Fruit fly (Drosophila melanogaster) whole organism, wandering third instar larva: ENCODE measurements around the gene CG15531.

Experiments used
- Abd-B ChIP-seq: fragments of >200 bp; optimal IDR thresholded peaks from 2 replicates; lab custom pipeline; 2017; ENCODE audit warnings: missing biosample characterization, missing genetic modification characterization
- CG32264 ChIP-seq: fragments of 200-800 bp; sonication (Bioruptor generic); optimal IDR thresholded peaks from 2 replicates; lab custom pipeline; 2016; ENCODE audit warnings: missing biosample characterization, missing genetic modification characterization
- CG9705 ChIP-seq: fragments of 200-800 bp; sonication (Bioruptor generic); optimal IDR thresholded peaks from 2 replicates; lab custom pipeline; 2018; ENCODE audit warnings: missing biosample characterization, mild to moderate bottlenecking, missing genetic modification characterization
- CrebA ChIP-seq: fragments of 200-800 bp; sonication (Bioruptor generic); optimal IDR thresholded peaks from 2 replicates; lab custom pipeline; 2016; ENCODE audit warnings: missing biosample characterization, mild to moderate bottlenecking, missing genetic modification characterization, borderline replicate concordance
- Dfd ChIP-seq: fragments of >200 bp; optimal IDR thresholded peaks from 2 replicates; lab custom pipeline; 2017; ENCODE audit warnings: missing biosample characterization, missing genetic modification characterization
- Dif ChIP-seq: fragments of 200-275, 200-300 bp; sonication (Bioruptor generic); optimal IDR thresholded peaks from 2 replicates; lab custom pipeline; 2018; ENCODE audit warnings: missing biosample characterization, missing genetic modification characterization; ENCODE audit not compliant: partially characterized antibody
- GATAd ChIP-seq: sonication (Bioruptor generic); optimal IDR thresholded peaks from 2 replicates; lab custom pipeline; 2016; ENCODE audit warnings: missing biosample characterization, missing genetic modification characterization
- HLH106 ChIP-seq: fragments of 200-800 bp; optimal IDR thresholded peaks from 3 replicates; lab custom pipeline; 2019; ENCODE audit warnings: missing biosample characterization, mild to moderate bottlenecking, missing genetic modification characterization, moderate library complexity
- Hr78 ChIP-seq: fragments of >200 bp; optimal IDR thresholded peaks from 2 replicates; lab custom pipeline; 2017; ENCODE audit warnings: missing biosample characterization, missing genetic modification characterization
- Hr83 ChIP-seq: fragments of 200-300 bp; sonication (Bioruptor generic); optimal IDR thresholded peaks from 2 replicates; lab custom pipeline; 2016; ENCODE audit warnings: missing biosample characterization, mild to moderate bottlenecking, missing genetic modification characterization, moderate library complexity; ENCODE audit not compliant: poor library complexity, severe bottlenecking
- Jra ChIP-seq: sonication (Bioruptor generic); optimal IDR thresholded peaks from 2 replicates; lab custom pipeline; 2016; ENCODE audit warnings: missing biosample characterization, missing genetic modification characterization
- Mio ChIP-seq: sonication (Bioruptor generic); optimal IDR thresholded peaks from 2 replicates; lab custom pipeline; 2016; ENCODE audit warnings: missing biosample characterization, missing genetic modification characterization
- Myc ChIP-seq: fragments of >200 bp; optimal IDR thresholded peaks from 2 replicates; lab custom pipeline; 2017
- OdsH ChIP-seq: fragments of 200-800 bp; sonication (Bioruptor generic); optimal IDR thresholded peaks from 2 replicates; lab custom pipeline; 2016; ENCODE audit warnings: missing biosample characterization, mild to moderate bottlenecking, missing genetic modification characterization
- Rel ChIP-seq, 2 experiments: fragments of 200-800 bp; sonication (Bioruptor generic) in 1 of 2; optimal IDR thresholded peaks; 2 replicates in 1 of 2; 3 replicates in 1 of 2; lab custom pipeline; 2016 to 2019; ENCODE audit warnings: mild to moderate bottlenecking in 2 of 2, missing biosample characterization in 2 of 2, missing genetic modification characterization in 2 of 2, moderate library complexity in 1 of 2
- Sp1 ChIP-seq: fragments of 200-800 bp; sonication (Bioruptor generic); optimal IDR thresholded peaks from 3 replicates; lab custom pipeline; 2019; ENCODE audit warnings: missing biosample characterization, mild to moderate bottlenecking, missing genetic modification characterization, moderate library complexity
- Vsx2 ChIP-seq: fragments of 200-300, 225-300 bp; sonication (Bioruptor generic); optimal IDR thresholded peaks from 2 replicates; lab custom pipeline; 2018; ENCODE audit warnings: missing biosample characterization, missing genetic modification characterization; ENCODE audit not compliant: partially characterized antibody
- br ChIP-seq: fragments of 200-800 bp; sonication (Bioruptor generic); optimal IDR thresholded peaks from 2 replicates; lab custom pipeline; 2016; ENCODE audit warnings: missing biosample characterization, missing genetic modification characterization
- dl ChIP-seq, 2 experiments: fragments of 175-275, 200-275 bp in 1 of 2; fragments of 200-275 bp in 1 of 2; sonication (Bioruptor generic); optimal IDR thresholded peaks; lab custom pipeline; 2018; ENCODE audit warnings: mild to moderate bottlenecking in 2 of 2, missing biosample characterization in 2 of 2, missing genetic modification characterization in 2 of 2, moderate library complexity in 2 of 2; ENCODE audit not compliant: partially characterized antibody in 2 of 2, insufficient read depth in 1 of 2
- dmrt93B ChIP-seq: fragments of 200-800 bp; sonication (Bioruptor generic); optimal IDR thresholded peaks from 2 replicates; lab custom pipeline; 2018; ENCODE audit warnings: missing biosample characterization, mild to moderate bottlenecking, missing genetic modification characterization
- dsf ChIP-seq: sonication (Bioruptor generic); optimal IDR thresholded peaks from 2 replicates; lab custom pipeline; 2016; ENCODE audit warnings: missing biosample characterization, missing genetic modification characterization, borderline replicate concordance
- ey ChIP-seq: fragments of 200-800 bp; sonication (Bioruptor generic); optimal IDR thresholded peaks from 2 replicates; lab custom pipeline; 2016; ENCODE audit warnings: missing biosample characterization, missing genetic modification characterization
- fru ChIP-seq: fragments of 200-800 bp; sonication (Bioruptor generic); optimal IDR thresholded peaks from 3 replicates; lab custom pipeline; 2016; ENCODE audit warnings: missing biosample characterization, mild to moderate bottlenecking, missing genetic modification characterization
- h ChIP-seq: fragments of 200-800 bp; sonication (Bioruptor generic); optimal IDR thresholded peaks from 3 replicates; lab custom pipeline; 2016; ENCODE audit warnings: missing biosample characterization, mild to moderate bottlenecking, missing genetic modification characterization
- jim ChIP-seq: fragments of 175-275, 200-325 bp; sonication (Bioruptor generic); optimal IDR thresholded peaks from 2 replicates; lab custom pipeline; 2016; ENCODE audit warnings: missing biosample characterization, mild to moderate bottlenecking, missing genetic modification characterization
- lola ChIP-seq: fragments of >200 bp; optimal IDR thresholded peaks from 2 replicates; lab custom pipeline; 2017; ENCODE audit warnings: missing biosample characterization, missing genetic modification characterization
- pan ChIP-seq: fragments of >200 bp; optimal IDR thresholded peaks from 2 replicates; lab custom pipeline; 2017
- psq ChIP-seq: fragments of 200-800 bp; sonication (Bioruptor generic); optimal IDR thresholded peaks from 3 replicates; lab custom pipeline; 2017; ENCODE audit warnings: missing biosample characterization, mild to moderate bottlenecking, missing genetic modification characterization, moderate library complexity
- rgr ChIP-seq: fragments of 200-800 bp; sonication (Bioruptor generic); optimal IDR thresholded peaks from 3 replicates; lab custom pipeline; 2016; ENCODE audit warnings: missing biosample characterization, mild to moderate bottlenecking, missing genetic modification characterization
- sage ChIP-seq: fragments of 200-800 bp; sonication (Bioruptor generic); optimal IDR thresholded peaks from 2 replicates; lab custom pipeline; 2016; ENCODE audit warnings: missing biosample characterization, mild to moderate bottlenecking, missing genetic modification characterization
- sv ChIP-seq: fragments of 200-800 bp; sonication (Bioruptor generic); optimal IDR thresholded peaks from 3 replicates; lab custom pipeline; 2016; ENCODE audit warnings: missing biosample characterization, missing genetic modification characterization
- tai ChIP-seq: sonication (Bioruptor generic); optimal IDR thresholded peaks from 2 replicates; lab custom pipeline; 2016; ENCODE audit warnings: missing biosample characterization, missing genetic modification characterization
- usp ChIP-seq: fragments of >200 bp; optimal IDR thresholded peaks from 2 replicates; lab custom pipeline; 2017; ENCODE audit warnings: missing biosample characterization, missing genetic modification characterization

Gene CG15531

dm6 chr3R:30201064-30201463 lies 5.0 kb upstream of the CG15531 start:
- no peak for TF ChIP-seq pan (lab: Kevin White, UChicago)
- TF ChIP-seq GATAd: no peak
- no peak for TF ChIP-seq Mio (GFP tag; lab: Kevin White, UChicago)
- TF ChIP-seq CrebA (GFP tag; lab: Kevin White, UChicago): no peak
- no peak for TF ChIP-seq Hr83 (GFP tag; lab: Kevin White, UChicago)
- no peak for TF ChIP-seq lola (GFP tag; lab: Kevin White, UChicago)
- no peak for TF ChIP-seq Dif
- TF ChIP-seq CG32264 (GFP tag; lab: Kevin White, UChicago): no peak
- no peak for TF ChIP-seq usp
- no peak for TF ChIP-seq Dfd (GFP tag; lab: Kevin White, UChicago)
- TF ChIP-seq ey (GFP tag; lab: Kevin White, UChicago): no peak
- TF ChIP-seq HLH106: no peak
- no peak for TF ChIP-seq dsf (GFP tag; lab: Kevin White, UChicago)
- no peak for TF ChIP-seq fru
- TF ChIP-seq h: no peak
- TF ChIP-seq Rel (GFP tag; optimal IDR thresholded peaks at IDR 0.05; lab: Kevin White, UChicago): no peak
- no peak for TF ChIP-seq Rel (tag; optimal IDR thresholded peaks at IDR 0.05; lab: Kevin White, UChicago)
- no peak for TF ChIP-seq Abd-B (GFP tag; lab: Kevin White, UChicago)
- no peak for TF ChIP-seq Hr78

- TF ChIP-seq Dfd (GFP tag; lab: Kevin White, UChicago) (no peak), CrebA (GFP tag; lab: Kevin White, UChicago) (no peak), Myc (lab: Kevin White, UChicago) (no peak), Mio (GFP tag; lab: Kevin White, UChicago) (no peak), Rel (GFP tag; optimal IDR thresholded peaks at IDR 0.05; lab: Kevin White, UChicago) (no peak), Rel (tag; optimal IDR thresholded peaks at IDR 0.05; lab: Kevin White, UChicago) (peak; percentile 33), Jra (GFP tag; lab: Kevin White, UChicago) (peak; percentile 10), h (peak; percentile 37), Hr83 (GFP tag; lab: Kevin White, UChicago) (no peak), HLH106 (no peak), br (GFP tag; lab: Kevin White, UChicago) (no peak), CG32264 (GFP tag; lab: Kevin White, UChicago) (no peak), Vsx2 (GFP tag; lab: Kevin White, UChicago) (no peak), sv (GFP tag; lab: Kevin White, UChicago) (no peak), fru (peak; percentile 44), dmrt93B (GFP tag; lab: Kevin White, UChicago) (no peak)
Measured at dm6 chr3R:30200091-30200698, 4.2 kb upstream of the CG15531 start.

DNA sequence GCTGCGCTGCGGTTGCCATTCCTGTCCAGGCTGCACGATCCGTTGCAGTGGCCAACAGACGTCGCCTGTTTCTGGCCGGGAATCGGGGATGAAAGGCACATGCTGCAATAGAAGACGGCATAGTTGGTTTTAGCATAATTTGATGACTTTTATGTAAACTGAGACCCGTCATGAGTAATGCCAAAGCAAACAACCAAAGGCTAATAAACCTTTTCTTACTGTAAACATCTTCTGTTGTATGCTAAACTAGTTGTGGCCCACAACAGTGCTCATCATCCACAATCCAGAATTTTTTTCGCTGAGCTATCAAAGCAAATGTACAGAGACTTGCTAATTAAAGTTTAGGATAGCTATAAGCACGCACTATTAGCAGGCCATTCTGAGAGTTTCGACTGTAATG lies 2.8 kb upstream of the CG15531 start:
- TF ChIP-seq dl (GFP tag; optimal IDR thresholded peaks at IDR 0.05; lab: Kevin White, UChicago; ENCODE audit: insufficient read depth in 1 of 2, partially characterized antibody in 2 of 2) (no peak), lola (GFP tag; lab: Kevin White, UChicago) (no peak), Dfd (GFP tag; lab: Kevin White, UChicago) (no peak), GATAd (no peak), Hr78 (no peak), Mio (GFP tag; lab: Kevin White, UChicago) (no peak), rgr (GFP tag; lab: Kevin White, UChicago) (no peak), Jra (GFP tag; lab: Kevin White, UChicago) (no peak), HLH106 (no peak), CG32264 (GFP tag; lab: Kevin White, UChicago) (no peak), CrebA (GFP tag; lab: Kevin White, UChicago) (no peak), usp (no peak), sage (GFP tag; lab: Kevin White, UChicago) (no peak), Sp1 (GFP tag; lab: Kevin White, UChicago) (no peak), OdsH (GFP tag; lab: Kevin White, UChicago) (no peak)
- TF ChIP-seq, all 38 proteins: peak for 0

DNA sequence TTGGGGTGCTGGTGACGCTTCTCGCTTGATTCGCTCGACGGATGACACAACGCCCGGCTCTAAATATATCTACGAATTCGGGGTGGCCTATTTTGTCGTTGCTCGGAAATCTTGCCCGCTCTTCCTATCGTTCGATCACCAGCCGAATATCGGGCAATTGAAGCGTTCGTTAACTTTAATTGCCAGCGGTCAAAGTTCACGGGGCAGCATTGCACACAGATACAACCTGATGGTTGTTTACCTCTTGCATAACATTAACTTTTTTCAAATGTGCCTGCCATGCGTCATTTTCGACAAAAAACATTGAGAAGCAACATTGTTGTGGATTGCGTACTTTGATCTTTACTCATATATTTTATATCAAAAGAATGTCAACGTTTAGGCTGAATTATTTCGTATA lies 1.8 kb upstream of the CG15531 start:
- TF ChIP-seq psq (no peak), jim (GFP tag; lab: Kevin White, UChicago) (no peak), Hr78 (no peak), tai (GFP tag; lab: Kevin White, UChicago) (no peak), Hr83 (GFP tag; lab: Kevin White, UChicago) (no peak), CG9705 (GFP tag; lab: Kevin White, UChicago) (no peak), ey (GFP tag; lab: Kevin White, UChicago) (no peak), dmrt93B (GFP tag; lab: Kevin White, UChicago) (no peak), sv (GFP tag; lab: Kevin White, UChicago) (no peak), sage (GFP tag; lab: Kevin White, UChicago) (no peak), Mio (GFP tag; lab: Kevin White, UChicago) (no peak)
